Worm (Caenorhabditis elegans): ENCODE measurements around the gene ulp-2.
A peak's percentile ranks its signal among the peaks of the same experiment; 100 is the strongest.

Gene ulp-2

DNA sequence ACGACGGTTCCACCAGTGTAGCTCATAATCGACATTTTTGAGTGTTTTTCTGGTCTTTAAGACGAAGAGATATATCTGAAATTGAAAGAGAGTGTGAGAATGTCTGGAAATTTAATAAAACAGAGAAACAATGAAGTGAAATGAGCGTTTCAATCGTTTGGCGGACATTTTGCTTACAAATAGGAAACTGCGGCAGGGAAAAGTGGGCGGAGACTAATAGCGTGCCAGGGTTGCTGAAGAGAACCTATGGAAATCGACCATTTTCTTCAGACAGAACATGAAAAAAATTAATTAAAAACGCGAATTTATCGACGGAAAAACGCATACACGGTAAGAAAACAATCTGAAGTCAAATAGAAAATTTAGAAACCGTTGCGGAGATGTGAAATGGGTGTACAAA, 4.3 kb downstream of the ulp-2 start, which contains the start of gene pbs-3 (continued):
- TF ChIP-seq alr-1 (tag; optimal IDR thresholded peaks at IDR 0.05) = no peak
- peak; percentile 41 for TF ChIP-seq nhr-21 (tag; optimal IDR thresholded peaks at IDR 0.05)
- peak; percentile 28 for TF ChIP-seq lin-11 (tag; optimal IDR thresholded peaks at IDR 0.05)
- TF ChIP-seq Y55F3AM.14 (GFP tag; optimal IDR thresholded peaks at IDR 0.05) = no peak
- peak; percentile 33 for TF ChIP-seq snpc-4 (tag; optimal IDR thresholded peaks at IDR 0.05)
- no peak for TF ChIP-seq egl-27 (tag; optimal IDR thresholded peaks at IDR 0.05)
- no peak for TF ChIP-seq mdl-1 (tag; optimal IDR thresholded peaks at IDR 0.05)
- no peak for TF ChIP-seq ztf-1 (GFP tag; conservative IDR thresholded peaks at IDR 0.05)
- peak; percentile 45 for TF ChIP-seq sma-3 (GFP tag; optimal IDR thresholded peaks at IDR 0.05)
- TF ChIP-seq mab-5 (tag; optimal IDR thresholded peaks at IDR 0.05) = no peak

DNA sequence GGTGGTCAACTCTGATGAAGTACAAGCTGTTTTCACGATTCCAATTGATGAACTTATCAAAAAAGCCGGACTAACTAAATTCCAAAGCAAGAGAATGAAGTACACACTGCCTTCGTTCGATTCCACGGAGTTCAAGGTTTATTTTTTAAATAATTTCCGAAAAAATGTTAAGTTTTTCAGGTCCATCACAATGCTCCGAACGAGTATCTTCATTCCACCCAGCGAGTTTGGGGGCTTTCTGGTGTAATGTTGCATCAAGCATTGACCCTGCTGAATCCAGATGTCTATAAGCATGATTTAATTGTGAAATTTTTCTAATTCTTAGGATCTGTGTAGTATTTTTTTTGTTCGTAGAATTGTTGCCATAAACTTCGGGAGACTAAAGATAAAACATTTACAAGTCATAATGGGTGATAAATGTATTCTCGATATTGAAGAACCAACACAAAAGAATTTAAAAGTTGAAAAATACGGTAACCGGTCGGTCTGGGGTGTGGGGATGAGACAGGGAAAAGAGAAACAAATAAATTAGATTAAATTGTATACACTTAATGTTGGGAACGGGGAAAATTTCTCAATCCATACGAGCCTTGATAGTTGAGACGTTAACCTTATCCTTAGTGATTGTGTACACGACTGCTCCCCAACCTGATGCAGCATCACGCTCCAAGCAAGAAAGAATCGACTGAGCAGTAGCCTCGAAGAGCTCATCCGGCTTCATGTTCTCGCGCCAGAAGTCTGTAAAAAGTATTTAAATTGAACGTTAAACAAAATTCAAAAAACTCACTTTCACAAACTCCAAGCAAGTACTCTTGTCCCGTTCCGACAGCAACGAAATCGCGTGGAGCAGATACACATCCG, 5.3 kb downstream of the ulp-2 start:
- TF ChIP-seq lsy-2 (tag; optimal IDR thresholded peaks at IDR 0.05) (no peak), nhr-237 (tag; optimal IDR thresholded peaks at IDR 0.05) (no peak), ztf-1 (GFP tag; conservative IDR thresholded peaks at IDR 0.05) (no peak), elt-3 (tag; optimal IDR thresholded peaks at IDR 0.05) (no peak), lin-39 (tag; optimal IDR thresholded peaks at IDR 0.05) (no peak), skn-1 (tag; optimal IDR thresholded peaks at IDR 0.05) (no peak), elt-1 (tag; optimal IDR thresholded peaks at IDR 0.05) (no peak), mab-5 (tag; optimal IDR thresholded peaks at IDR 0.05) (no peak), Y55F3AM.14 (GFP tag; optimal IDR thresholded peaks at IDR 0.05) (no peak), ztf-11 (tag; optimal IDR thresholded peaks at IDR 0.05) (no peak), nhr-21 (tag; optimal IDR thresholded peaks at IDR 0.05) (no peak), lin-11 (tag; optimal IDR thresholded peaks at IDR 0.05) (no peak), sma-9 (GFP tag; optimal IDR thresholded peaks at IDR 0.05) (no peak), sma-9 (tag; optimal IDR thresholded peaks at IDR 0.05) (no peak), aly-2 (tag; optimal IDR thresholded peaks at IDR 0.05) (no peak), ceh-82 (tag; optimal IDR thresholded peaks at IDR 0.05) (no peak), blmp-1 (tag; optimal IDR thresholded peaks at IDR 0.05; ENCODE audit: insufficient read depth) (no peak)

DNA sequence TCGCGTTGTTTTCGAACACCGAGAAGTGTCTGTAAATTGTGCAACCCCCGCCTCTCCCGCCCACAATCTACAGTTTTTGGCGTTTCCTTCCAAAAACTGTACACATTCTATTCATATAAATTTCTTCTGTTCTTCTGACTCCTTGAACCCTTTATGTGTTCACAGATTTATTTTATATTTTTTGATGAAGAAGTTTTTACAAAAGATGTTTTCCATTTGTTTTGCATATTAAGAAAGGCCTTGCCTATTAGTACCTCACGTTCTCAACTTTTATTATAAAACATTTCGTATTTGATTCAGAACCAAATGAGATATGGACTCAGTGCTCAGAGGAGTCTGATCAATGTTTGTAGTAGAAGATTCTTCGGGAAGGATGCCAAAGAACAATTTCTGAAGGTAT, 6.4 kb downstream of the ulp-2 start, which contains the start of gene ndx-3:
Gene ndx-3, plus strand, starts transcription at position 301 of the 400 bp plus-strand sequence.
- TF ChIP-seq sem-4 (tag; optimal IDR thresholded peaks at IDR 0.05) (no peak), nhr-6 (tag; optimal IDR thresholded peaks at IDR 0.05) (no peak), nhr-77 (tag; optimal IDR thresholded peaks at IDR 0.05) (no peak), lin-39 (tag; optimal IDR thresholded peaks at IDR 0.05) (no peak), dmd-4 (tag; optimal IDR thresholded peaks at IDR 0.05) (no peak), nhr-237 (tag; optimal IDR thresholded peaks at IDR 0.05) (no peak), ZK546.5 (tag; optimal IDR thresholded peaks at IDR 0.05) (no peak), lin-13 (GFP tag; optimal IDR thresholded peaks at IDR 0.05) (no peak), nhr-10 (tag; optimal IDR thresholded peaks at IDR 0.05) (no peak), gmeb-1 (tag; optimal IDR thresholded peaks at IDR 0.05) (no peak), sma-3 (GFP tag; optimal IDR thresholded peaks at IDR 0.05) (no peak), zag-1 (tag; optimal IDR thresholded peaks at IDR 0.05) (no peak), R02D3.7 (tag; optimal IDR thresholded peaks at IDR 0.05) (no peak), lsy-2 (tag; optimal IDR thresholded peaks at IDR 0.05) (no peak), sma-9 (GFP tag; optimal IDR thresholded peaks at IDR 0.05) (no peak), sma-9 (tag; optimal IDR thresholded peaks at IDR 0.05) (no peak), unc-39 (tag; optimal IDR thresholded peaks at IDR 0.05) (no peak), C34F6.9 (tag; optimal IDR thresholded peaks at IDR 0.05) (no peak), alr-1 (tag; optimal IDR thresholded peaks at IDR 0.05) (no peak)

DNA sequence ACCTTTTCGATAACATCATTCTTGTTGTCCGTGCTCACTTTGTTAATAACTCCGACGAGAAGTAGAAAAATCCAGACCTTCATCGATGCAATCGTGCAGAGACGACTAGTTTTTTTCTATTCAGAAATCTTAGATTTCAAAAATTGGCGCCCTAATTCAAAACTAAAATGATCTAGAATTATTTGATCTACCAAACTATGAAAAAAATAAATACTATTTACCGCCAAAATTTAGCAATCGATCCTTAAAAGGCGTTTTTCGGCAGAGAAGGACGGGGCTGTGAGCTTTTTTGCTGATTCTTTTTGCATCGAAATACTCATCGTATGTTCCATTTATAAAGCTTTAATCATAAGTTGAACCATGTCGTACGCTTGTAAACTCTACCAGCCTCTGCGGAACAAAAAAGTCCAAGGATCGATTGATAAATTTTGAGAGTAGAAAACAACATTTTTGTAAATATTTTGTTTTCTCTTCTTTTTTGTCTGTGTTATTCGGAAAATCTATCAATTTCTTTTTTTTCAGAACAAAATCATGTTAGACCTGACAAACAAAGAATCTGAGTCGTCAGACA, 10.2 kb downstream of the ulp-2 start, which contains the start of the genes try-1 and zyg-12:
Gene try-1, minus strand, starts transcription at position 148 of the 571 bp plus-strand sequence.
Gene zyg-12, plus strand, starts transcription at position 521 of the 571 bp plus-strand sequence.
- TF ChIP-seq nhr-12 (tag; optimal IDR thresholded peaks at IDR 0.05) (no peak), nhr-77 (tag; optimal IDR thresholded peaks at IDR 0.05) (no peak), F13H6.1 (tag; optimal IDR thresholded peaks at IDR 0.05) (no peak), lin-13 (GFP tag; optimal IDR thresholded peaks at IDR 0.05) (no peak), unc-62 (GFP tag; optimal IDR thresholded peaks at IDR 0.05) (no peak), ama-1 (optimal IDR thresholded peaks at IDR 0.05) (no peak), C34F6.9 (tag; optimal IDR thresholded peaks at IDR 0.05) (no peak), elt-1 (tag; optimal IDR thresholded peaks at IDR 0.05) (no peak), crh-2 (tag; optimal IDR thresholded peaks at IDR 0.05) (no peak), fos-1 (tag; optimal IDR thresholded peaks at IDR 0.05) (no peak), egl-27 (tag; optimal IDR thresholded peaks at IDR 0.05) (no peak), nhr-25 (tag; optimal IDR thresholded peaks at IDR 0.05) (no peak), sem-4 (tag; optimal IDR thresholded peaks at IDR 0.05) (no peak), nhr-23 (tag; optimal IDR thresholded peaks at IDR 0.05) (no peak), aly-2 (tag; optimal IDR thresholded peaks at IDR 0.05) (no peak), nhr-6 (tag; optimal IDR thresholded peaks at IDR 0.05) (no peak)

Measured in whole organism, L2 larva.